Worm (Caenorhabditis elegans): ENCODE measurements around the gene F40F8.1.

ce11 chrII:11149866-11150685 lies 22.6 kb downstream of the F40F8.1 start:
- TF ChIP-seq ama-1 (optimal IDR thresholded peaks at IDR 0.05) (no peak), F13C5.2 (tag; optimal IDR thresholded peaks at IDR 0.05) (no peak), aly-1 (tag; optimal IDR thresholded peaks at IDR 0.05) (no peak), hmbx-1 (tag; optimal IDR thresholded peaks at IDR 0.05) (no peak), tbx-11 (GFP tag; IDR thresholded peaks at IDR 0.05) (no peak), ceh-13 (GFP tag; optimal IDR thresholded peaks at IDR 0.05) (no peak), pes-1 (GFP tag; IDR thresholded peaks at IDR 0.05) (no peak), sea-1 (GFP tag; conservative IDR thresholded peaks at IDR 0.05) (no peak), ceh-36 (tag; optimal IDR thresholded peaks at IDR 0.05) (no peak), hnd-1 (tag; optimal IDR thresholded peaks at IDR 0.05) (no peak), tbx-37 (GFP tag; conservative IDR thresholded peaks at IDR 0.05) (no peak), flt-1 (GFP tag; IDR thresholded peaks at IDR 0.05) (no peak), ets-7 (tag; optimal IDR thresholded peaks at IDR 0.05) (no peak), B0310.2 (tag; optimal IDR thresholded peaks at IDR 0.05) (no peak)

All from whole organism, early embryonic.